Worm (Caenorhabditis elegans): ENCODE data around the gene srh-185.

srh-185 gene

ce11 chrV:3080792-3081191, 14.8 kb downstream of the srh-185 start, which contains the start of gene srt-5:
TSS of gene srt-5 (minus strand) at chrV:3080892.
- TF ChIP-seq xnd-1 (tag; optimal IDR thresholded peaks at IDR 0.05) (no peak), aptf-3 (GFP tag; IDR thresholded peaks at IDR 0.05) (no peak), hlh-12 (tag; optimal IDR thresholded peaks at IDR 0.05) (no peak), D2030.7 (GFP tag; IDR thresholded peaks at IDR 0.05) (no peak), hsf-1 (GFP tag; IDR thresholded peaks at IDR 0.05) (no peak), ztf-22 (GFP tag; optimal IDR thresholded peaks at IDR 0.05) (no peak), nhr-90 (tag; optimal IDR thresholded peaks at IDR 0.05) (no peak), lin-40 (tag; optimal IDR thresholded peaks at IDR 0.05) (no peak), let-607 (tag; optimal IDR thresholded peaks at IDR 0.05) (no peak), cebp-2 (GFP tag; IDR thresholded peaks at IDR 0.05) (no peak), lsy-27 (tag; optimal IDR thresholded peaks at IDR 0.05; ENCODE audit: borderline replicate concordance, insufficient read depth) (no peak), lsl-1 (GFP tag; optimal IDR thresholded peaks at IDR 0.05) (no peak), dpl-1 (GFP tag; optimal IDR thresholded peaks at IDR 0.05) (no peak), zim-3 (tag; optimal IDR thresholded peaks at IDR 0.05) (no peak), F52B5.7 (tag; optimal IDR thresholded peaks at IDR 0.05) (no peak), F49E8.2 (tag; optimal IDR thresholded peaks at IDR 0.05; ENCODE audit: insufficient read depth) (no peak)

- TF ChIP-seq C17E4.6 (GFP tag; IDR thresholded peaks at IDR 0.05) (no peak), ZK185.1 (tag; optimal IDR thresholded peaks at IDR 0.05; ENCODE audit: poor library complexity, severe bottlenecking) (no peak), nhr-120 (GFP tag; IDR thresholded peaks at IDR 0.05) (no peak), nhr-90 (tag; optimal IDR thresholded peaks at IDR 0.05) (no peak), nhr-179 (tag; optimal IDR thresholded peaks at IDR 0.05) (no peak), efl-1 (GFP tag; optimal IDR thresholded peaks at IDR 0.05) (no peak), snpc-1.1 (tag; optimal IDR thresholded peaks at IDR 0.05; ENCODE audit: insufficient read depth) (no peak)
Measured at ce11 chrV:3081471-3081870, 15.4 kb downstream of the srh-185 start, which contains the start of gene srt-7. TSS of gene srt-7 (plus strand) at chrV:3081771.

ce11 chrV:3086260-3086659, 20.2 kb downstream of the srh-185 start, which contains the start of gene srt-8:
TSS of gene srt-8 (plus strand) at chrV:3086560.
- TF ChIP-seq egl-44 (GFP tag; IDR thresholded peaks at IDR 0.05) (no peak), F23B12.7 (tag; optimal IDR thresholded peaks at IDR 0.05; ENCODE audit: insufficient read depth) (no peak), T26A5.8 (tag; optimal IDR thresholded peaks at IDR 0.05) (no peak), ztf-3 (GFP tag; optimal IDR thresholded peaks at IDR 0.05) (no peak), ets-4 (GFP tag; optimal IDR thresholded peaks at IDR 0.05) (no peak), efl-1 (GFP tag; optimal IDR thresholded peaks at IDR 0.05) (no peak), pha-4 (tag; optimal IDR thresholded peaks at IDR 0.05) (no peak), madf-10 (tag; optimal IDR thresholded peaks at IDR 0.05) (no peak), pbrm-1 (GFP tag; IDR thresholded peaks at IDR 0.05) (no peak), F22D6.2 (tag; optimal IDR thresholded peaks at IDR 0.05) (no peak), snpc-1.1 (tag; optimal IDR thresholded peaks at IDR 0.05; ENCODE audit: insufficient read depth) (no peak)

ce11 chrV:3088768-3089167, 22.7 kb downstream of the srh-185 start, which contains the start of gene acs-21:
TSS of gene acs-21 (plus strand) at chrV:3089068.
- TF ChIP-seq somi-1 (GFP tag; optimal IDR thresholded peaks at IDR 0.05) (no peak), ceh-40 (GFP tag; IDR thresholded peaks at IDR 0.05) (no peak), nhr-80 (tag; optimal IDR thresholded peaks at IDR 0.05) (no peak), egrh-3 (GFP tag; IDR thresholded peaks at IDR 0.05) (no peak), bed-2 (GFP tag; IDR thresholded peaks at IDR 0.05) (no peak), rec-8 (tag; optimal IDR thresholded peaks at IDR 0.05) (no peak), egl-18 (GFP tag; IDR thresholded peaks at IDR 0.05) (no peak), nhr-27 (tag; optimal IDR thresholded peaks at IDR 0.05) (no peak)

All from whole organism, young adult.